Fruit fly (Drosophila melanogaster) whole organism, embryonic: ENCODE data around the gene Lztr1.
A peak's percentile ranks its signal among the peaks of the same experiment; 100 is the strongest.

Experiments used
- Adf1 ChIP-seq: fragments of 200-800 bp; sonication (Bioruptor generic); IDR thresholded peaks from 2 replicates; pipeline ENCODE4 v1.3.6; 2022; ENCODE audit warnings: missing biosample characterization, missing genetic modification characterization
- B-H2 ChIP-seq: fragments of 200-800 bp; sonication (Bioruptor generic); optimal IDR thresholded peaks from 2 replicates; lab custom pipeline; 2018; ENCODE audit warnings: missing biosample characterization, mild to moderate bottlenecking, missing genetic modification characterization
- C15 ChIP-seq: fragments of 200-800 bp; sonication (Bioruptor generic); IDR thresholded peaks from 3 replicates; pipeline ENCODE4 v1.3.6; 2022; ENCODE audit warnings: missing biosample characterization, missing genetic modification characterization
- CG10654 ChIP-seq: fragments of 200-800 bp; sonication (Bioruptor generic); optimal IDR thresholded peaks from 2 replicates; lab custom pipeline; 2016; ENCODE audit warnings: missing biosample characterization, missing genetic modification characterization
- CG11695 ChIP-seq: fragments of 200-800 bp; sonication (Bioruptor generic); IDR thresholded peaks from 3 replicates; pipeline ENCODE4 v1.3.6; 2022; ENCODE audit warnings: missing biosample characterization, missing genetic modification characterization
- CG12104 ChIP-seq: fragments of 200-800 bp; sonication (Bioruptor generic); optimal IDR thresholded peaks from 3 replicates; lab custom pipeline; 2016; ENCODE audit warnings: missing biosample characterization, missing genetic modification characterization
- CG12299 ChIP-seq: fragments of 200-800 bp; sonication (Bioruptor generic); optimal IDR thresholded peaks from 2 replicates; lab custom pipeline; 2018; ENCODE audit warnings: missing biosample characterization, mild to moderate bottlenecking, missing genetic modification characterization
- CG12659 ChIP-seq: fragments of 200-800 bp; sonication (Bioruptor generic); optimal IDR thresholded peaks from 3 replicates; lab custom pipeline; 2017; ENCODE audit warnings: mild to moderate bottlenecking, missing biosample characterization, missing genetic modification reagents, missing genetic modification characterization
- CG14965 ChIP-seq: fragments of 200-800 bp; sonication (Bioruptor generic); optimal IDR thresholded peaks from 2 replicates; lab custom pipeline; 2016; ENCODE audit warnings: missing biosample characterization, missing genetic modification characterization, borderline replicate concordance
- CG1602 ChIP-seq: fragments of 200-800 bp; sonication (Bioruptor generic); optimal IDR thresholded peaks from 3 replicates; lab custom pipeline; 2016; ENCODE audit warnings: missing biosample characterization, missing genetic modification characterization
- CG2202 ChIP-seq: fragments of 200-800 bp; sonication (Bioruptor generic); optimal IDR thresholded peaks from 2 replicates; lab custom pipeline; 2018; ENCODE audit warnings: missing biosample characterization, mild to moderate bottlenecking, missing genetic modification characterization
- CG3065 ChIP-seq: fragments of 200-800 bp; sonication (Bioruptor generic); optimal IDR thresholded peaks from 2 replicates; lab custom pipeline; 2016; ENCODE audit warnings: missing biosample characterization, missing genetic modification characterization
- CG3838 ChIP-seq: fragments of 200-800 bp; sonication (Bioruptor generic); optimal IDR thresholded peaks from 3 replicates; lab custom pipeline; 2016; ENCODE audit warnings: missing biosample characterization, missing genetic modification characterization
- CG5953 ChIP-seq: fragments of 200-800 bp; sonication (Bioruptor generic); IDR thresholded peaks from 2 replicates; pipeline ENCODE4 v1.3.6; 2022; ENCODE audit warnings: missing biosample characterization, missing genetic modification characterization
- CG6654 ChIP-seq: fragments of 200-800 bp; sonication (Bioruptor generic); optimal IDR thresholded peaks from 2 replicates; lab custom pipeline; 2017; ENCODE audit warnings: missing biosample characterization, mild to moderate bottlenecking, missing genetic modification characterization
- CG7357 ChIP-seq: fragments of 200-800 bp; sonication (Bioruptor generic); IDR thresholded peaks from 3 replicates; pipeline ENCODE4 v1.3.6; 2022; ENCODE audit warnings: missing biosample characterization, missing genetic modification characterization
- CHES-1-like ChIP-seq: fragments of 200-800 bp; sonication (Bioruptor generic); optimal IDR thresholded peaks from 2 replicates; lab custom pipeline; 2016; ENCODE audit warnings: missing biosample characterization, missing genetic modification characterization
- CrebB ChIP-seq: fragments of 200-800 bp; sonication (Bioruptor generic); optimal IDR thresholded peaks from 3 replicates; lab custom pipeline; 2018; ENCODE audit warnings: missing biosample characterization, mild to moderate bottlenecking, missing genetic modification characterization
- D19A ChIP-seq: fragments of 200-800 bp; optimal IDR thresholded peaks from 3 replicates; lab custom pipeline; 2019; ENCODE audit warnings: missing biosample characterization, mild to moderate bottlenecking, missing genetic modification characterization, moderate library complexity
- Dbx ChIP-seq: fragments of 200-800 bp; sonication (Bioruptor generic); IDR thresholded peaks from 3 replicates; pipeline ENCODE4 v1.3.6; 2022; ENCODE audit warnings: missing biosample characterization, missing genetic modification characterization
- Deaf1 ChIP-seq: fragments of 200-800 bp; optimal IDR thresholded peaks from 3 replicates; lab custom pipeline; 2019; ENCODE audit warnings: missing biosample characterization, mild to moderate bottlenecking, missing genetic modification characterization, moderate library complexity
- Hey ChIP-seq: fragments of 200-800 bp; sonication (Bioruptor generic); optimal IDR thresholded peaks from 3 replicates; lab custom pipeline; 2018; ENCODE audit warnings: missing biosample characterization, mild to moderate bottlenecking, missing genetic modification characterization
- Hr39 ChIP-seq: fragments of >200 bp; optimal IDR thresholded peaks from 2 replicates; lab custom pipeline; 2017
- Meics ChIP-seq: fragments of 200-800 bp; sonication (Bioruptor generic); optimal IDR thresholded peaks from 2 replicates; lab custom pipeline; 2017; ENCODE audit warnings: missing biosample characterization, mild to moderate bottlenecking, missing genetic modification characterization
- Mrtf ChIP-seq: fragments of 200-800 bp; sonication (Bioruptor generic); IDR thresholded peaks from 3 replicates; pipeline ENCODE4 v1.3.6; 2022; ENCODE audit warnings: missing biosample characterization, missing genetic modification characterization
- Nf-YA ChIP-seq: fragments of 200-800 bp; sonication (Bioruptor generic); IDR thresholded peaks from 2 replicates; pipeline ENCODE4 v1.3.6; 2022; ENCODE audit warnings: missing biosample characterization, missing genetic modification characterization
- NfI ChIP-seq: fragments of 200-800 bp; sonication (Bioruptor generic); optimal IDR thresholded peaks from 3 replicates; lab custom pipeline; 2018; ENCODE audit warnings: missing biosample characterization, mild to moderate bottlenecking, missing genetic modification characterization, moderate library complexity
- PHDP ChIP-seq: fragments of 200-800 bp; sonication (Bioruptor generic); optimal IDR thresholded peaks from 3 replicates; lab custom pipeline; 2018; ENCODE audit warnings: missing biosample characterization, mild to moderate bottlenecking, missing genetic modification characterization, moderate library complexity
- Ssrp ChIP-seq: fragments of 200-800 bp; sonication (Bioruptor generic); optimal IDR thresholded peaks from 2 replicates; lab custom pipeline; 2018; ENCODE audit warnings: missing biosample characterization, mild to moderate bottlenecking, missing genetic modification characterization, moderate library complexity
- ash1 ChIP-seq: fragments of 200-800 bp; sonication (Bioruptor generic); optimal IDR thresholded peaks from 2 replicates; lab custom pipeline; 2018; ENCODE audit warnings: missing biosample characterization, mild to moderate bottlenecking, missing genetic modification characterization
- cad ChIP-seq: fragments of >200 bp; optimal IDR thresholded peaks from 2 replicates; lab custom pipeline; 2017; ENCODE audit warnings: missing biosample characterization, missing genetic modification characterization
- dm ChIP-seq: fragments of 200-800 bp; sonication (Bioruptor generic); optimal IDR thresholded peaks from 3 replicates; lab custom pipeline; 2016; ENCODE audit warnings: missing biosample characterization, missing genetic modification characterization
- fd102C ChIP-seq: fragments of 200-800 bp; sonication (Bioruptor generic); optimal IDR thresholded peaks from 2 replicates; lab custom pipeline; 2018; ENCODE audit warnings: missing biosample characterization, mild to moderate bottlenecking, missing genetic modification characterization, moderate library complexity
- fu2 ChIP-seq: fragments of 200-800 bp; sonication (Bioruptor generic); optimal IDR thresholded peaks from 2 replicates; lab custom pipeline; 2016; ENCODE audit warnings: missing biosample characterization, missing genetic modification characterization
- grn ChIP-seq: fragments of 200-800 bp; sonication (Bioruptor generic); optimal IDR thresholded peaks from 3 replicates; lab custom pipeline; 2017; ENCODE audit warnings: missing biosample characterization, missing genetic modification characterization
- ham ChIP-seq: fragments of 200-800 bp; sonication (Bioruptor generic); IDR thresholded peaks from 2 replicates; pipeline ENCODE4 v1.3.6; 2022; ENCODE audit warnings: missing biosample characterization, missing genetic modification characterization
- mld ChIP-seq: fragments of 200-800 bp; sonication (Bioruptor generic); IDR thresholded peaks from 3 replicates; pipeline ENCODE4 v1.3.6; 2022; ENCODE audit warnings: missing biosample characterization, missing genetic modification characterization; ENCODE audit not compliant: partially characterized antibody
- nerfin-1 ChIP-seq: fragments of 200-800 bp; sonication (Bioruptor generic); optimal IDR thresholded peaks from 3 replicates; lab custom pipeline; 2019; ENCODE audit warnings: missing biosample characterization, mild to moderate bottlenecking, missing genetic modification characterization, moderate library complexity
- onecut ChIP-seq: fragments of 200-800 bp; sonication (Bioruptor generic); IDR thresholded peaks from 2 replicates; pipeline ENCODE4 v1.3.6; 2022; ENCODE audit warnings: missing biosample characterization, missing genetic modification characterization
- p53 ChIP-seq: fragments of 200-800 bp; sonication (Bioruptor generic); optimal IDR thresholded peaks from 2 replicates; lab custom pipeline; 2016; ENCODE audit warnings: missing biosample characterization, missing genetic modification characterization
- shn ChIP-seq: fragments of 200-800 bp; sonication (Bioruptor generic); optimal IDR thresholded peaks from 3 replicates; lab custom pipeline; 2016; ENCODE audit warnings: missing biosample characterization, missing genetic modification characterization
- sna ChIP-seq: fragments of 200-800 bp; sonication (Bioruptor generic); IDR thresholded peaks from 2 replicates; pipeline ENCODE4 v1.3.6; 2022; ENCODE audit warnings: missing biosample characterization, missing genetic modification characterization; ENCODE audit not compliant: partially characterized antibody
- so ChIP-seq: fragments of 200-800 bp; sonication (Bioruptor generic); IDR thresholded peaks from 3 replicates; pipeline ENCODE4 v1.3.6; 2022; ENCODE audit warnings: missing biosample characterization, missing genetic modification characterization
- stc ChIP-seq: fragments of 200-800 bp; sonication (Bioruptor generic); IDR thresholded peaks from 2 replicates; pipeline ENCODE4 v1.3.6; 2022; ENCODE audit warnings: missing biosample characterization, missing genetic modification characterization
- tio ChIP-seq: fragments of 200-800 bp; sonication (Bioruptor generic); optimal IDR thresholded peaks from 2 replicates; lab custom pipeline; 2017; ENCODE audit warnings: missing biosample characterization, missing genetic modification characterization, inconsistent platforms
- ttk ChIP-seq: fragments of 200-800 bp; sonication (Bioruptor generic); IDR thresholded peaks from 2 replicates; pipeline ENCODE4 v2.1.2; 2022; ENCODE audit warnings: missing biosample characterization, missing genetic modification characterization

Gene Lztr1

dm6 chrX:940580-941184 is 13.3 kb upstream of the Lztr1 start, which contains the start of the genes CG3704 and mus81 (continued):
- TF ChIP-seq so (GFP tag; lab: Robert Waterston, UW) (no peak), ash1 (GFP tag; lab: Kevin White, UChicago) (no peak)

- TF ChIP-seq nerfin-1 (tag; lab: Kevin White, UChicago), result no peak
- peak; percentile 91 for TF ChIP-seq Hr39 (lab: Kevin White, UChicago)
These were observed 8.5 kb upstream of the Lztr1 start for dm6 chrX:935901-936207.

dm6 chrX:935049-935900 is 7.9 kb upstream of the Lztr1 start, which contains the start of gene TRAM:
Gene TRAM (plus strand): TSS chrX:935232.
- TF ChIP-seq onecut (GFP tag; lab: Robert Waterston, UW) (peak; percentile 97), C15 (peak; percentile 97), CG12104 (GFP tag; lab: Kevin White, UChicago) (peak; percentile 94), Hey (peak; percentile 96), cad (GFP tag; lab: Kevin White, UChicago) (no peak), Dbx (GFP tag; lab: Robert Waterston, UW) (peak; percentile 99), Meics (GFP tag; lab: Kevin White, UChicago) (peak; percentile 98), NfI (peak; percentile 98), Adf1 (peak; percentile 99), CG11695 (GFP tag; lab: Robert Waterston, UW) (peak; percentile 98), Ssrp (tag; lab: Kevin White, UChicago) (peak; percentile 97), Deaf1 (tag; lab: Kevin White, UChicago) (peak; percentile 76), CG7357 (GFP tag; lab: Robert Waterston, UW) (peak; percentile 96), CG12299 (peak; percentile 97), CG6654 (GFP tag; lab: Kevin White, UChicago) (peak; percentile 91), CG2202 (peak; percentile 96), fu2 (GFP tag; lab: Kevin White, UChicago) (peak; percentile 98), Mrtf (peak; percentile 99), ttk (GFP tag; lab: Robert Waterston, UW) (peak; percentile 99), CG3065 (GFP tag; lab: Kevin White, UChicago) (peak; percentile 97), CG12659 (GFP tag; lab: Kevin White, UChicago) (peak; percentile 99), CG5953 (peak; percentile 99), D19A (peak; percentile 92), B-H2 (GFP tag; lab: Kevin White, UChicago) (peak; percentile 99), CHES-1-like (GFP tag; lab: Kevin White, UChicago) (peak; percentile 99), tio (GFP tag; lab: Kevin White, UChicago) (no peak), CG14965 (GFP tag; lab: Kevin White, UChicago) (peak; percentile 88), CG3838 (GFP tag; lab: Kevin White, UChicago) (peak; percentile 97), PHDP (peak; percentile 98), grn (peak; percentile 81), CG1602 (GFP tag; lab: Kevin White, UChicago) (peak; percentile 97), Nf-YA (peak; percentile 97), mld (GFP tag; lab: Robert Waterston, UW) (peak; percentile 69; the same call in 1 of the 3 replicates), dm (GFP tag; lab: Kevin White, UChicago) (peak; percentile 98), stc (peak; percentile 98), CG10654 (GFP tag; lab: Kevin White, UChicago) (peak; percentile 98), shn (peak; percentile 98), fd102C (peak; percentile 89), p53 (GFP tag; lab: Kevin White, UChicago) (peak; percentile 95), CrebB (tag; lab: Kevin White, UChicago) (peak; percentile 97), sna (GFP tag; lab: Robert Waterston, UW) (peak; percentile 70; the same call in 1 of the 2 replicates), ham (peak; percentile 98)
